Worm (Caenorhabditis elegans): ENCODE data around the gene fbxa-144.

- TF ChIP-seq zag-1 (tag; optimal IDR thresholded peaks at IDR 0.05), result no peak
- no peak for TF ChIP-seq snpc-4 (tag; optimal IDR thresholded peaks at IDR 0.05)
- TF ChIP-seq spr-3 (GFP tag; optimal IDR thresholded peaks at IDR 0.05), result no peak
- TF ChIP-seq lin-15B (tag; optimal IDR thresholded peaks at IDR 0.05), result no peak
- TF ChIP-seq nhr-11 (tag; optimal IDR thresholded peaks at IDR 0.05), result no peak
- TF ChIP-seq lin-13 (GFP tag; optimal IDR thresholded peaks at IDR 0.05), result no peak
Measured at ce11 chrV:16132705-16133104, at the start of gene fbxa-144.

Data from whole organism, L4 larva.